Fruit fly (Drosophila melanogaster): ENCODE measurements around the gene Or1a.

Or1a gene

DNA sequence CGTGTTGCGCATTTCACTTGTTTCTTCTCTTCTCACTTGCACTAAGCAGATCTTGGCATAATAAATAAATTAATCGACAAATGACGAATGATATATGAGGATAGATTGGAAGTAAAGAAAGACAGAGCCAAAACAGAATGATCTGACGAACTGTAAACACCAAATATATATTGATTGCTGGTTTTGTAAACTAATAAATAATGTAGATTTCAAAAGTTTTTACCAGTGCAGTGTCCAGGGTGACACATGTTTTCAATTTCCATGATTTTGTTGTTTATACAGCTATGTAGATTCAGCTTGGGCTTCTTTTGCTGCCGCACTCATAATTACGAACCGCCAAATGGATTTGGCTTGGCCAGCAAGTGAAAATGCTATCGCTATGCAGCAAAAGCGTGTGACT, 3.6 kb upstream of the Or1a start:
- TF ChIP-seq ovo (GFP tag; optimal IDR thresholded peaks at IDR 0.05) (no peak), CG7101 (tag; optimal IDR thresholded peaks at IDR 0.05) (no peak), Hr96 (GFP tag; optimal IDR thresholded peaks at IDR 0.05) (no peak), Clk (GFP tag; optimal IDR thresholded peaks at IDR 0.05) (no peak), Mnt (GFP tag; optimal IDR thresholded peaks at IDR 0.05) (no peak), CG1620 (GFP tag; optimal IDR thresholded peaks at IDR 0.05) (no peak), pad (GFP tag; optimal IDR thresholded peaks at IDR 0.05) (no peak), tj (GFP tag; optimal IDR thresholded peaks at IDR 0.05) (no peak), CG5204 (GFP tag; optimal IDR thresholded peaks at IDR 0.05) (no peak)

DNA sequence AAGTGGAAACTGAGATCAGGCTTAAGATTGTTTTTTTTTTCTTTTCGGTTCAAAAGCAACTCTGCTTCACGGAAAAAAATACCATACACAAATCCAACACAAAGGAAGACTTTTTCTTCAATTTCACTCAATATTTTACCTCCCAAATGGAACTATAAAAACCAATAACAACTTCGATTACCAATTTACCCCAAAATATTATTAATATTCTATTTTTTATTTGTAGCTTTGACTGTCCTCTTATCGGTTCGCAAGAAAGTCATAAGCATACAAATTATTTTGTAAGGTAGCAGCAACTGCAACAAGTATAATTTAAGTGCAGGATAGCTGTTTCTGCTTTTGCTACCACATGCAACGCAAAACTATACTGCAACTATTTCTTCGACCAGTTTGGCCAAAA, 19.0 kb downstream of the Or1a start:
- no peak for TF ChIP-seq Clk (GFP tag; optimal IDR thresholded peaks at IDR 0.05)
- no peak for TF ChIP-seq cnc (optimal IDR thresholded peaks at IDR 0.05)
- TF ChIP-seq kay (GFP tag; ENCODE audit: borderline replicate concordance) = no peak
- no peak for TF ChIP-seq CG7101 (tag; optimal IDR thresholded peaks at IDR 0.05)
- no peak for TF ChIP-seq CG1620 (GFP tag; optimal IDR thresholded peaks at IDR 0.05)
- TF ChIP-seq Mnt (GFP tag; optimal IDR thresholded peaks at IDR 0.05) = no peak
- TF ChIP-seq ovo (GFP tag; optimal IDR thresholded peaks at IDR 0.05) = no peak
- no peak for TF ChIP-seq CG11617 (GFP tag; optimal IDR thresholded peaks at IDR 0.05)
- TF ChIP-seq CG5204 (GFP tag; optimal IDR thresholded peaks at IDR 0.05) = no peak
- no peak for TF ChIP-seq pad (GFP tag; optimal IDR thresholded peaks at IDR 0.05)
- no peak for TF ChIP-seq bab1 (GFP tag; optimal IDR thresholded peaks at IDR 0.05)
- no peak for TF ChIP-seq Hr96 (GFP tag; optimal IDR thresholded peaks at IDR 0.05)
- no peak for TF ChIP-seq CG14711 (tag; optimal IDR thresholded peaks at IDR 0.05)
- no peak for TF ChIP-seq Crg-1 (GFP tag; optimal IDR thresholded peaks at IDR 0.05)
- TF ChIP-seq CG33017 (tag; optimal IDR thresholded peaks at IDR 0.05) = no peak
- TF ChIP-seq cic (GFP tag; optimal IDR thresholded peaks at IDR 0.05) = no peak

DNA sequence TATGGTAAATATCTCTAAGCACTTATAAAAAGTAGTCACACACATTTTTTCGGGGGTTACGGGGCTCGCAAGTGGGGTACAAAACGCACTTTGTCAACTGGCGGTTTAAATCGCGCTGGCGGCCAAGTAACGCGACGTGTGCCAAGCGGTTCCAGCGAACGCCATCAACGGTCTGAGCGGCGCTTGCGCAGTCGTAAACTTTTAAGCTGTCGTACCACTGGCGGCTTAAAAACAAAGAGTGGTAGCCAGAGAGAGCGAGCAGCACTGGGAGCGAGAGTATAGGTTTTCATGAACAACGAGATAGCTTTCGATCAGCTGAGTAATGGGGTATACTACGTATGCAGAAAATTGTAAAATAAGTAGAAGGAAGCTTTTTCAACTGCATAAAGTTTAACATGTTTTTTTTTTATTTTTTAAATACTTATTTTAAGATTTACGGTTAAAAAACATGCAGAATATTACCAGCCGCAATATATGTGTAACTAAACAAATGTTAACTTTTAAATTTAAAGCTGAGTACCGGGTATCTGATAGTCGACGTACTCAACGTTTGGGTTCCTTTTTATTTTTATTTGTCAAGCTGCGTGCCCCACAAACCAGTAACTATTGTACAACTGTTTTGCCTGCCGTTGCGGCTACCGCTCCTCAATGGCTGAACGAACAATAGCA, 19.8 kb downstream of the Or1a start:
- no peak for TF ChIP-seq CG7045 (GFP tag; optimal IDR thresholded peaks at IDR 0.05)
- TF ChIP-seq bab1 (GFP tag; optimal IDR thresholded peaks at IDR 0.05) = peak; percentile 2
- TF ChIP-seq Hr96 (GFP tag; optimal IDR thresholded peaks at IDR 0.05) = no peak
- no peak for TF ChIP-seq Crg-1 (GFP tag; optimal IDR thresholded peaks at IDR 0.05)
- no peak for TF ChIP-seq toe (GFP tag; optimal IDR thresholded peaks at IDR 0.05)

DNA sequence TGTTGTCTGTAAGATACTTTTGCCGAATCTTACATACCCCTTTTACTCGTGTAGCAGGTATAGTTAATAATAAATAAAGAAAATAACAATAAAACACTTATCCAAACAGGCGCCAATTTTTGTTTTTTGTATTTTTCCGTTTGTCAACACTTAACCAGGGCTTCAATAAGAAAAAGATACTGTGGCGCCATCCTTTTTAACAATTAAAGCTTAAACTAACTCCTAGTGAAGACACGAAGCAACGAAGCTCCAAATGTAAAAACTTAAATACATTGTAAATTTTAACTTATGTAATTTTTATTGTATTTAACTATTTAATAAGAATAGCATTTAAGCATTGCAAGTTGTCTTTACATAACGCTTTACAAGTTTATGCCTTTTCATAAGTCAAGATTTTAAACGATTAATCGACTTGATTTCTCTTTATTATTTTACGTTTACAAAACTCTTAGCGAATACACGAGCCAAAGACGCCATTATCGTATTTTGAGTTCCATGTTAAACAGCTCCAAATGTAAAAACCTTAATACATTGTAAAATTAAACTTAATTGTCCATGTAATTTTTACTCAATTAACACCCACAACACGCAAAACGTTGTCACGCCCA, 21.8 kb downstream of the Or1a start:
- TF ChIP-seq CG12768 (GFP tag; optimal IDR thresholded peaks at IDR 0.05) (no peak), CG1620 (GFP tag; optimal IDR thresholded peaks at IDR 0.05) (peak; percentile 1)

DNA sequence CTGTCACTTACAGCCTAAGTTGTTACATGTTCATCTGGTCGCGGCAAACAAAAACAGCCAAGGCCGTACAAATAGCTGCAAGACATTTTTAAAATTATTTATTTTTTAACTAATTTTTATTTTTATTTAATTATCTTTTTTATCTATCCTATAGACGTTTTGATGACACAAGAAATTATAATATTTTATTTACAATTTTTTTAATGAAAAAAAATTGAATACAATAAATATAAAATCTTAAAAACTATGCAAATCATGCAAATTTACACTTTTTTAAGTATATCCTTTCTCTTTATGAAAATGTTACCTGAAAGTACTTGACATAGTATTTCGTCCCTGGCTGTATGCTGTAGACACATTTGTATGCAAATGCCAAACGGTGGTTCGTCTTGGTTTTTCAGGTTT, 23.2 kb downstream of the Or1a start:
- TF ChIP-seq bab1 (GFP tag; optimal IDR thresholded peaks at IDR 0.05) (no peak), cnc (optimal IDR thresholded peaks at IDR 0.05) (no peak), CG7101 (tag; optimal IDR thresholded peaks at IDR 0.05) (peak; percentile 24), CG1620 (GFP tag; optimal IDR thresholded peaks at IDR 0.05) (no peak), CG12768 (GFP tag; optimal IDR thresholded peaks at IDR 0.05) (no peak), CG7045 (GFP tag; optimal IDR thresholded peaks at IDR 0.05) (no peak), CG33017 (tag; optimal IDR thresholded peaks at IDR 0.05) (peak; percentile 47), CG14711 (tag; optimal IDR thresholded peaks at IDR 0.05) (peak; percentile 55)

DNA sequence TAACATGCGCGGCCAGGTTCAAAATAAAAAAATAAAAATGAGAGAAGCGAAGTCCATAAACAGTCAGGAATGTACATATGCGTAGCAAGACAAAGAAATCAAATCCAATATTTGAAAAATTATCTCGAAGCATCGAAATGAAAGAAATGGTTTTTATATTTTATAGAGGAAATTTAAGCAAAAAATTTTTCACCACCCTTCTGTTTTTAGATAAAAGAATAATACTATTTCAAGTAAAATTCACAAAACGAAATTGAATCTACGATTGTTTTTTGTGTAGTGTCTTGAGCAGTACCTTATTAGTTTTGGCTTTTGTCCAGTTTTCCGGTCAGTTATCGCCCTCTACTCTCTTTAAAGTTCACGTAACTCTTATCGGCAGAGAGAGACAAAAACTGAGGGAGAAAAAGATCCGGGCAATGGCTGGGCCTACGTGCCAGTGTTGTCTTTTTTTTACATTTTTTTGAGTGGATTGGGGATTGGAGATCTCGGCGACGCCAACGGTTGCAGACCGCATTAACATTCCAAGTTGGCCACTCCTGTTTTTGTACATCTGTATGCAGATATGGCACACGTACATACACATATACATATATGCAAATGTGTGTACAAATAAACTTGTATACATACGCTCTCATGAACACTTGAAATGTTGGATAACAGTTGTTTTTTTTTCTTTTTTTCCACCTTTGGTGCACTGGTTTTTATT, 25.1 kb downstream of the Or1a start:
- TF ChIP-seq tj (GFP tag; optimal IDR thresholded peaks at IDR 0.05) (no peak), cnc (optimal IDR thresholded peaks at IDR 0.05) (no peak), Mnt (GFP tag; optimal IDR thresholded peaks at IDR 0.05) (no peak), Crg-1 (GFP tag; optimal IDR thresholded peaks at IDR 0.05) (no peak), Clk (GFP tag; optimal IDR thresholded peaks at IDR 0.05) (no peak), kay (GFP tag; ENCODE audit: borderline replicate concordance) (no peak), CG1620 (GFP tag; optimal IDR thresholded peaks at IDR 0.05) (no peak), CG7101 (tag; optimal IDR thresholded peaks at IDR 0.05) (no peak), CG14711 (tag; optimal IDR thresholded peaks at IDR 0.05) (no peak), pad (GFP tag; optimal IDR thresholded peaks at IDR 0.05) (no peak), CG11617 (GFP tag; optimal IDR thresholded peaks at IDR 0.05) (no peak), CG5204 (GFP tag; optimal IDR thresholded peaks at IDR 0.05) (no peak)

DNA sequence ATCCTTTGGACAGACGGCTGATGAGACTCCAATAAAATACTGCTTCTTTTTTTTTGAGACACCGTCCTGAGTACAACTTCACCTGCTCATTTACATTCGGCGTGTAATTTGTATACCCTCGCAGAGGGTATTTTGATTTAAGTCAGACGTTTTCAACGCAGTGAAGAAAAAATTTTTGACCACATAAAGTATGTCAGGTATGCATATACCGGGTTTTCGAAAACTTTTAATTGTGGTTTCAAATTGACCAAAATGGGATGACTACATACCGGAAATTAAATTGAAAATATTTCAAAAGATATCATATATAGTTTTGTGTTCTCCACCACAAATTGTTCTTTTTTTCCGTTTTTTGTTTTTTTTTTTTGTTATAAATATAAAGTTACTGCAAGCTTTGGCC, 25.9 kb downstream of the Or1a start:
- no peak for TF ChIP-seq CG1620 (GFP tag; optimal IDR thresholded peaks at IDR 0.05)
- no peak for TF ChIP-seq Clk (GFP tag; optimal IDR thresholded peaks at IDR 0.05)
- no peak for TF ChIP-seq CG5204 (GFP tag; optimal IDR thresholded peaks at IDR 0.05)
- no peak for TF ChIP-seq toe (GFP tag; optimal IDR thresholded peaks at IDR 0.05)
- no peak for TF ChIP-seq CG14711 (tag; optimal IDR thresholded peaks at IDR 0.05)
- no peak for TF ChIP-seq bab1 (GFP tag; optimal IDR thresholded peaks at IDR 0.05)
- no peak for TF ChIP-seq ovo (GFP tag; optimal IDR thresholded peaks at IDR 0.05)
